Fruit fly (Drosophila melanogaster) S2 (cell line): Measurements from ENCODE around the gene CG1113.

Experiments
- CG8478 ChIP-seq: fragments of >200 bp; optimal IDR thresholded peaks from 2 replicates; lab custom pipeline; 2018
- CTCF ChIP-seq, 2 experiments: fragments of >200 bp; optimal IDR thresholded peaks; 2 replicates each; lab custom pipeline; 2018

dm6 chr3R:5285937-5286336 is 33.0 kb downstream of the CG1113 start:
- TF ChIP-seq CTCF (optimal IDR thresholded peaks at IDR 0.05; lab: Kevin White, UChicago), result no peak
- no peak for TF ChIP-seq CG8478 (lab: Kevin White, UChicago)
